Fruit fly (Drosophila melanogaster) whole organism, wandering third instar larva: Measurements from ENCODE around the gene CG18480.

Source experiments
- GATAd ChIP-seq: sonication (Bioruptor generic); optimal IDR thresholded peaks from 2 replicates; lab custom pipeline; 2016; ENCODE audit warnings: missing biosample characterization, missing genetic modification characterization
- Hr78 ChIP-seq: fragments of >200 bp; optimal IDR thresholded peaks from 2 replicates; lab custom pipeline; 2017; ENCODE audit warnings: missing biosample characterization, missing genetic modification characterization
- Myc ChIP-seq: fragments of >200 bp; optimal IDR thresholded peaks from 2 replicates; lab custom pipeline; 2017
- Sp1 ChIP-seq: fragments of 200-800 bp; sonication (Bioruptor generic); optimal IDR thresholded peaks from 3 replicates; lab custom pipeline; 2019; ENCODE audit warnings: missing biosample characterization, mild to moderate bottlenecking, missing genetic modification characterization, moderate library complexity
- br ChIP-seq: fragments of 200-800 bp; sonication (Bioruptor generic); optimal IDR thresholded peaks from 2 replicates; lab custom pipeline; 2016; ENCODE audit warnings: missing biosample characterization, missing genetic modification characterization
- dsf ChIP-seq: sonication (Bioruptor generic); optimal IDR thresholded peaks from 2 replicates; lab custom pipeline; 2016; ENCODE audit warnings: missing biosample characterization, missing genetic modification characterization, borderline replicate concordance
- ey ChIP-seq: fragments of 200-800 bp; sonication (Bioruptor generic); optimal IDR thresholded peaks from 2 replicates; lab custom pipeline; 2016; ENCODE audit warnings: missing biosample characterization, missing genetic modification characterization
- jim ChIP-seq: fragments of 175-275, 200-325 bp; sonication (Bioruptor generic); optimal IDR thresholded peaks from 2 replicates; lab custom pipeline; 2016; ENCODE audit warnings: missing biosample characterization, mild to moderate bottlenecking, missing genetic modification characterization
- rgr ChIP-seq: fragments of 200-800 bp; sonication (Bioruptor generic); optimal IDR thresholded peaks from 3 replicates; lab custom pipeline; 2016; ENCODE audit warnings: missing biosample characterization, mild to moderate bottlenecking, missing genetic modification characterization
- sage ChIP-seq: fragments of 200-800 bp; sonication (Bioruptor generic); optimal IDR thresholded peaks from 2 replicates; lab custom pipeline; 2016; ENCODE audit warnings: missing biosample characterization, mild to moderate bottlenecking, missing genetic modification characterization

DNA sequence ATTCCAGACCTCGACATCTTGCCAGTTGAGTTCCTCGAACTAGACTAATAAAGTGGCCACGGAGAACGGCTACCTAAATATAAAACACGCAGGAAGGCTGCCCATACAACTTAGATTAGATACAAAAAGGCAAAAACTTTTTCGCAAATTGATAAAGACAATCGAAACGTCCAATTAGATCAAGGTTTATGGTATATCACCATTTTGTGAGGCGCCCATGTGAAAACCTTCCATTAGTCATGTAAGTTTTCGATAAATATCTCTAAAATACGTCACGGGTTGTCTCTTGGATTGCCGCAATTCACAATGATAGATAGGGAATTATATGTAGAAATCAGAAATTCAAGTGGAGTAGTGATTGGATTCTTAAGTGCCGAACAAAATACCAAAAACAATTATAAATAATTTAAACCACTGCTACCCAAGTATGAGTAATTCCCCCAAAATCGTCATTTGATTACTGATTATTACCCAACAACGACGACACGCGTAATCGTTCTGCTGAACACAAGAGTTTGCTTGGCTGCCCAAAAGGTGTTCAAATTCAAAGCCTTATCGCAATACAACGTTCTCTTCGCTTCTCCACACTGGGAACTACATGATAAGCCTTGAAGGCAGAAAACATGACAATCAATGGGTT is 18.0 kb upstream of the CG18480 start, which contains the start of gene CG15255:
- TF ChIP-seq jim (GFP tag; lab: Kevin White, UChicago), result no peak
- no peak for TF ChIP-seq dsf (GFP tag; lab: Kevin White, UChicago)
- TF ChIP-seq br, result no peak
- TF ChIP-seq Hr78 (GFP tag; lab: Kevin White, UChicago), result no peak
- no peak for TF ChIP-seq GATAd (GFP tag; lab: Kevin White, UChicago)
- TF ChIP-seq rgr (GFP tag; lab: Kevin White, UChicago), result no peak
- no peak for TF ChIP-seq Sp1 (GFP tag; lab: Kevin White, UChicago)
- TF ChIP-seq ey, result no peak
- no peak for TF ChIP-seq Myc (lab: Kevin White, UChicago)
- TF ChIP-seq sage (GFP tag; lab: Kevin White, UChicago), result no peak
